Worm (Caenorhabditis elegans): ENCODE measurements around the gene pst-2.

The pst-2 gene

DNA sequence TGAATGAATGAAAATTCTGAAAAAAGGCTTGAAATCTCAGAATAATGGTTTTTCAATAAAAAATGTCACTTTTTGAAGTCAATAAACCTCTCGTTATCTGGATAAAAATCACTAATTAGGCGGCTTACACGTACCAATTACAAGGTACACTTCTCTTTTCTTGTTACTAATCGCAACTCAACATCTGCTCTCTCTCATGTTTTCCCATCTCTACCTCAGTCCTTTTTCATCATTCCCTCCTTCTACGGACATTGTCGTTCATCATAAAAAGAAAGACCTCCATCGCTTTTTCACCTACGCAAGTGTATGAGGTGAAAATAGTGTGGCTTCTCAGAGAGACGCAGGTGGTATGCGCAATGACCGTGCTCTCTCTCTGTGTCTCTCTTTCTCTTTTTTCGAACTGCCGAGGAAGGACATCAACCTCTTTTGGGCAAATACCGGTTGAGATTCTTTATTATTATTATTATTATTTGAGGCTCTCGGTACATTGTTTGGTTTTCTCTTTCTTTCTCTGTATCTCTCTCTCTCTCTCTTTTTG is 12.2 kb upstream of the pst-2 start:
- TF ChIP-seq cebp-1 (GFP tag; IDR thresholded peaks at IDR 0.05) (no peak), cebp-1 (tag; optimal IDR thresholded peaks at IDR 0.05) (peak; percentile 11), mel-28 (tag; optimal IDR thresholded peaks at IDR 0.05; ENCODE audit: borderline replicate concordance) (no peak), ccch-3 (GFP tag; optimal IDR thresholded peaks at IDR 0.05) (no peak), egl-18 (GFP tag; IDR thresholded peaks at IDR 0.05) (no peak), repo-1 (tag; optimal IDR thresholded peaks at IDR 0.05) (no peak), hlh-12 (tag; optimal IDR thresholded peaks at IDR 0.05) (no peak), hmg-1.2 (GFP tag; IDR thresholded peaks at IDR 0.05) (peak; percentile 70; the same call in 1 of the 2 replicates)

DNA sequence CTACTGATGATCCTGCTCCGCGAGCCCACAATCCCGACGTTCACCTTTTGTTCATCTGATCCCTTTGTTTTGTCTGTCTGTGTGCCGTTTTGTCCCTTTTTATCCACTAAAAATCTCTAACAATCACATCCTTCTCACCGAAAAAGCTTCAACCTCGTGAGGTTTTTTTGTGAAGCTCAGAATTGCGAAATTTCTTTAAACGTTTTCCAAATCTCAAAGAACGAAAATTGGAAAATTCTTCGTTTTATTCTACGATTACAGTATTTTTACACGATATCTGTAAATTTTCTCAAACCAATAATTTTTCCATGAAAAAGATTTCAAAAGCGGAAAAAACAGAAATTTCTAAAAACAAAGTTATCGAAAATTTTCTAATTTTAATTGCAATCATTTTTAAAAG is 6.0 kb upstream of the pst-2 start:
- no peak for TF ChIP-seq zfh-2 (GFP tag; conservative IDR thresholded peaks at IDR 0.05)
- TF ChIP-seq cebp-1 (GFP tag; IDR thresholded peaks at IDR 0.05) = no peak
- TF ChIP-seq cebp-1 (tag; optimal IDR thresholded peaks at IDR 0.05) = peak; percentile 50

DNA sequence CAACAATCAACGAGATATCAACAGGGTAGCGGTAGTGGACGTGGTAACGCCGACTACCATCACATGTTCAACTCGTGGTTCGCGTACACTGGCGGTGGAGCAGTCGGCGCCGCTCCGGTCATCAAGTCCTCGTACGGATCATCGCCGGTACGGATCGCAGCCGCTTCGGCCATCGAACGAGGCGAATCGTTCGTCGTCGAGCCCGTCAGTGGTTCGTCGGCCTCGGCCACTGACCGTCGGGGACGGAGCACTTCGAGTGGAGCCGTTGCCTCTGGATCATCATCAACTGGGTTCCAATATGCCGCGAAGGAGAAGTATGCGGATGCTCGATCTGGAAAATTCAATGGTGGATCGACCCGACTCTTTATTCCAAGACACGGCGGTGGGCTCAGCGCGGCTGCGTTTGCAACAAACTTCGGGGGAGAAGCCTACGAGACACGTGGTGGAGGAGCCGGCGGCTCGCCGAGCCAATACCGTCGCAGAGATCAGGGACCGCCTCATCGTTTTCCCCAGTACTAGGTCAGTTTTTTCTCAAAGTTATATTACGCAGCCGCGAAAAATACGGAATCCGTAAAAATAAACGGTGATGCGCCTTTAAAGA is 4.7 kb upstream of the pst-2 start:
- no peak for TF ChIP-seq sdz-38 (tag; optimal IDR thresholded peaks at IDR 0.05)
- no peak for TF ChIP-seq hrde-1 (tag; optimal IDR thresholded peaks at IDR 0.05; ENCODE audit: borderline replicate concordance)
- no peak for TF ChIP-seq ztf-3 (GFP tag; optimal IDR thresholded peaks at IDR 0.05)
- TF ChIP-seq zfh-2 (GFP tag; conservative IDR thresholded peaks at IDR 0.05) = peak; percentile 91
- peak; percentile 80; the same call in 1 of the 2 replicates for TF ChIP-seq egrh-3 (GFP tag; IDR thresholded peaks at IDR 0.05)
- no peak for TF ChIP-seq tbp1 (GFP tag; optimal IDR thresholded peaks at IDR 0.05)
- TF ChIP-seq repo-1 (tag; optimal IDR thresholded peaks at IDR 0.05) = peak; percentile 15
- TF ChIP-seq lsl-1 (GFP tag; optimal IDR thresholded peaks at IDR 0.05) = no peak
- TF ChIP-seq hlh-26 (GFP tag; conservative IDR thresholded peaks at IDR 0.05) = no peak
- TF ChIP-seq ztf-26 (tag; optimal IDR thresholded peaks at IDR 0.05) = no peak
- TF ChIP-seq snpc-3.4 (tag; optimal IDR thresholded peaks at IDR 0.05) = no peak

DNA sequence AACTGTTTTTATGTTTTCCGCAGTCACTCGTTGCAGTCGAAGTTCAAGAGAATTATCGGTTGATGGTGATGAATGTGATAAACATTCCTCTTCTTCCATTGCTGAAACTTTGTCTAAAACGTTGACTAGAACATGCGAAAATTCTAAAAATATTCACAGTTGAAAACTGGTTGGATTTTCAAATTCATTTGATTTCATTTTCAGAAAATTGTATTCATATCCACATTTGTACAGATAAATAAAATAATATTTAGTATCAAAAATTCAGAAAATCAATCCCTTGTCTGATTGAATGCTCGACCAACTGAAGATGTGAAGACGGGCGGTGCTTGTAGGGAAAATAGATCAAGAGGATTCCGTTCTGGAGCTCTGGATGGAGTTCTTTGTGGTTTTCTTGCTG is 2.4 kb upstream of the pst-2 start, which contains the start of gene F54E7.9:
Gene F54E7.9 (minus strand): TSS at position 101 of the 400 bp plus-strand sequence.
- TF ChIP-seq egl-44 (GFP tag; IDR thresholded peaks at IDR 0.05) (no peak), aptf-2 (GFP tag; conservative IDR thresholded peaks at IDR 0.05) (no peak), C17E4.6 (GFP tag; IDR thresholded peaks at IDR 0.05) (no peak), egl-18 (GFP tag; IDR thresholded peaks at IDR 0.05) (no peak), F10E7.11 (tag; optimal IDR thresholded peaks at IDR 0.05) (no peak), cebp-2 (GFP tag; IDR thresholded peaks at IDR 0.05) (no peak), nhr-90 (tag; optimal IDR thresholded peaks at IDR 0.05) (no peak), bed-1 (GFP tag; IDR thresholded peaks at IDR 0.05) (no peak), ztf-28 (GFP tag; IDR thresholded peaks at IDR 0.05) (no peak), athp-1 (tag; optimal IDR thresholded peaks at IDR 0.05) (no peak), nhr-27 (tag; optimal IDR thresholded peaks at IDR 0.05) (no peak), mxl-1 (tag; optimal IDR thresholded peaks at IDR 0.05) (no peak), lin-26 (GFP tag; IDR thresholded peaks at IDR 0.05) (no peak), hlh-26 (GFP tag; conservative IDR thresholded peaks at IDR 0.05) (no peak), Y56A3A.18 (GFP tag; IDR thresholded peaks at IDR 0.05) (no peak), hsf-1 (GFP tag; IDR thresholded peaks at IDR 0.05) (no peak), ccch-3 (GFP tag; optimal IDR thresholded peaks at IDR 0.05) (no peak), Y67H2A.10 (GFP tag; conservative IDR thresholded peaks at IDR 0.05) (no peak), T07F8.4 (tag; optimal IDR thresholded peaks at IDR 0.05) (no peak), hmg-1.2 (GFP tag; IDR thresholded peaks at IDR 0.05) (no peak)
